Worm (Caenorhabditis elegans): ENCODE results near the gene C23H5.11.

C23H5.11 gene

ce11 chrIV:2140543-2140942 lies 40.9 kb upstream of the C23H5.11 start, which contains the start of gene C54E4.12:
Gene C54E4.12, minus strand, starts transcription at chrIV:2140643.
- TF ChIP-seq nhr-237 (tag; optimal IDR thresholded peaks at IDR 0.05) (no peak), ztf-4 (tag; optimal IDR thresholded peaks at IDR 0.05) (no peak), vab-15 (tag; optimal IDR thresholded peaks at IDR 0.05) (no peak), elt-2 (tag; optimal IDR thresholded peaks at IDR 0.05) (no peak), efl-1 (optimal IDR thresholded peaks at IDR 0.05) (no peak), efl-1 (GFP tag; optimal IDR thresholded peaks at IDR 0.05 in 1 of 2) (peak in 1 of 2 experiments; percentile 65), snu-23 (GFP tag; optimal IDR thresholded peaks at IDR 0.05) (no peak), blmp-1 (tag; optimal IDR thresholded peaks at IDR 0.05) (peak; percentile 12), F16B12.6 (tag; optimal IDR thresholded peaks at IDR 0.05) (no peak), efl-3 (GFP tag; optimal IDR thresholded peaks at IDR 0.05) (no peak)

- TF ChIP-seq hlh-17 (GFP tag; optimal IDR thresholded peaks at IDR 0.05; ENCODE audit: borderline replicate concordance) (no peak), lin-14 (GFP tag; optimal IDR thresholded peaks at IDR 0.05) (no peak), nhr-20 (tag; optimal IDR thresholded peaks at IDR 0.05) (no peak), sup-37 (GFP tag; optimal IDR thresholded peaks at IDR 0.05) (no peak), nhr-90 (tag; optimal IDR thresholded peaks at IDR 0.05; ENCODE audit: poor library complexity) (no peak), dsc-1 (tag; optimal IDR thresholded peaks at IDR 0.05) (no peak), zag-1 (tag; optimal IDR thresholded peaks at IDR 0.05) (no peak), nhr-19 (GFP tag; conservative IDR thresholded peaks at IDR 0.05) (no peak)
Observed at ce11 chrIV:2137478-2137877, 37.8 kb upstream of the C23H5.11 start.

ce11 chrIV:2136607-2137006 lies 36.9 kb upstream of the C23H5.11 start, which contains the start of gene test-1:
Gene test-1, plus strand, starts transcription at chrIV:2136951.
- TF ChIP-seq nhr-85 (tag) (peak; percentile 9), rnt-1 (tag; optimal IDR thresholded peaks at IDR 0.05) (peak; percentile 19), snu-23 (GFP tag; optimal IDR thresholded peaks at IDR 0.05) (no peak)

- TF ChIP-seq C16A3.4 (tag; optimal IDR thresholded peaks at IDR 0.05) (no peak), nhr-11 (tag; optimal IDR thresholded peaks at IDR 0.05) (no peak), ceh-90 (tag; optimal IDR thresholded peaks at IDR 0.05) (no peak), rnt-1 (tag; optimal IDR thresholded peaks at IDR 0.05) (no peak), unc-86 (tag; optimal IDR thresholded peaks at IDR 0.05) (no peak)
Observed at ce11 chrIV:2133431-2133940, 33.8 kb upstream of the C23H5.11 start, which contains the start of gene C23H5.12. Gene C23H5.12, plus strand, starts transcription at chrIV:2133481.

- peak; percentile 28 for TF ChIP-seq blmp-1 (tag; optimal IDR thresholded peaks at IDR 0.05)
- TF ChIP-seq lin-35 (GFP tag; optimal IDR thresholded peaks at IDR 0.05) = no peak
- no peak for TF ChIP-seq nhr-76 (tag; optimal IDR thresholded peaks at IDR 0.05)
- peak; percentile 72 for TF ChIP-seq elt-2 (tag; optimal IDR thresholded peaks at IDR 0.05)
- TF ChIP-seq elt-3 (tag; optimal IDR thresholded peaks at IDR 0.05) = peak in 3 of 6 experiments; percentile 14 to 84 (median 36)
Observed at ce11 chrIV:2130714-2131113, 31.0 kb upstream of the C23H5.11 start, which contains the start of gene prmt-6. Gene prmt-6, plus strand, starts transcription at chrIV:2130965.

ce11 chrIV:2128761-2129160 lies 29.1 kb upstream of the C23H5.11 start, which contains the start of gene grl-20:
Gene grl-20, minus strand, starts transcription at chrIV:2128861.
- TF ChIP-seq C04F5.9 (tag; optimal IDR thresholded peaks at IDR 0.05) (no peak), mdl-1 (tag; optimal IDR thresholded peaks at IDR 0.05) (no peak), elt-3 (tag; optimal IDR thresholded peaks at IDR 0.05) (no peak), F16B12.6 (tag; optimal IDR thresholded peaks at IDR 0.05) (no peak), fkh-10 (GFP tag; optimal IDR thresholded peaks at IDR 0.05) (no peak), nhr-237 (tag; optimal IDR thresholded peaks at IDR 0.05) (no peak), dsc-1 (tag; optimal IDR thresholded peaks at IDR 0.05) (no peak), ceh-88 (GFP tag; IDR thresholded peaks at IDR 0.05) (no peak), dpl-1 (GFP tag; optimal IDR thresholded peaks at IDR 0.05) (no peak), unc-30 (tag; optimal IDR thresholded peaks at IDR 0.05) (no peak), mab-9 (GFP tag; IDR thresholded peaks at IDR 0.05) (no peak), pax-3 (tag; optimal IDR thresholded peaks at IDR 0.05) (no peak), ceh-90 (tag; optimal IDR thresholded peaks at IDR 0.05) (no peak)

Data from whole organism, L1 larva.